Worm (Caenorhabditis elegans) whole organism, mixed stage, embryonic: Measurements from ENCODE around the gene idpc-3.
A peak's percentile ranks its signal among the peaks of the same experiment; 100 is the strongest.

Experiments
- M03D4.4 ChIP-seq: sonication (generic microtip); optimal IDR thresholded peaks from 2 replicates; lab custom pipeline; 2017; ENCODE audit warnings: mild to moderate bottlenecking, missing genetic modification characterization, missing compliant biosample characterization
- bed-3 ChIP-seq: fragments of 200-800 bp; sonication (Bioruptor generic); optimal IDR thresholded peaks from 3 replicates; lab custom pipeline; 2018; ENCODE audit warnings: mild to moderate bottlenecking, missing genetic modification characterization, moderate library complexity, missing compliant biosample characterization
- blmp-1 ChIP-seq: fragments of 150-350 bp; optimal IDR thresholded peaks from 2 replicates; lab custom pipeline; 2014; ENCODE audit warnings: missing biosample characterization, missing genetic modification characterization
- ceh-39 ChIP-seq: fragments of 150-350 bp; optimal IDR thresholded peaks from 2 replicates; lab custom pipeline; 2014; ENCODE audit warnings: missing biosample characterization, missing genetic modification characterization
- ceh-43 ChIP-seq: fragments of 200-800 bp; sonication (Bioruptor generic); optimal IDR thresholded peaks from 2 replicates; lab custom pipeline; 2018; ENCODE audit warnings: mild to moderate bottlenecking, missing genetic modification characterization, moderate library complexity, missing compliant biosample characterization
- ceh-83 ChIP-seq: fragments of 200-800 bp; sonication (Bioruptor generic); optimal IDR thresholded peaks from 2 replicates; lab custom pipeline; 2018; ENCODE audit warnings: mild to moderate bottlenecking, missing genetic modification characterization, missing compliant biosample characterization
- ces-1 ChIP-seq: fragments of 150-350 bp; optimal IDR thresholded peaks from 2 replicates; lab custom pipeline; 2014; ENCODE audit warnings: missing biosample characterization, missing genetic modification reagents, missing genetic modification characterization
- cnd-1 ChIP-seq: fragments of 200-800 bp; sonication (Bioruptor generic); optimal IDR thresholded peaks from 2 replicates; lab custom pipeline; 2018; ENCODE audit warnings: mild to moderate bottlenecking, missing genetic modification characterization, missing compliant biosample characterization
- drap-1 ChIP-seq: fragments of 200-800 bp; sonication (Bioruptor generic); optimal IDR thresholded peaks from 3 replicates; lab custom pipeline; 2018; ENCODE audit warnings: mild to moderate bottlenecking, missing genetic modification characterization, missing compliant biosample characterization
- flh-1 ChIP-seq: fragments of 200-800 bp; sonication (Bioruptor generic); optimal IDR thresholded peaks from 2 replicates; lab custom pipeline; 2018; ENCODE audit warnings: mild to moderate bottlenecking, missing genetic modification characterization, moderate library complexity, missing compliant biosample characterization
- lin-13 ChIP-seq: fragments of 150-350 bp; optimal IDR thresholded peaks from 2 replicates; lab custom pipeline; 2014; ENCODE audit warnings: missing biosample characterization, missing genetic modification characterization
- lin-32 ChIP-seq: fragments of 200-800 bp; sonication (Bioruptor generic); optimal IDR thresholded peaks from 2 replicates; lab custom pipeline; 2018; ENCODE audit warnings: mild to moderate bottlenecking, missing genetic modification characterization, missing compliant biosample characterization
- lsy-2 ChIP-seq: fragments of 150-350 bp; optimal IDR thresholded peaks from 2 replicates; lab custom pipeline; 2014; ENCODE audit warnings: missing biosample characterization, missing genetic modification characterization
- mab-5 ChIP-seq: fragments of 150-350 bp; optimal IDR thresholded peaks from 2 replicates; lab custom pipeline; 2014; ENCODE audit warnings: missing biosample characterization, missing genetic modification characterization
- mep-1 ChIP-seq: fragments of 150-350 bp; optimal IDR thresholded peaks from 2 replicates; lab custom pipeline; 2017; ENCODE audit warnings: missing biosample characterization, missing genetic modification reagents, missing genetic modification characterization, inconsistent platforms
- mls-2 ChIP-seq: sonication (generic microtip); optimal IDR thresholded peaks from 2 replicates; lab custom pipeline; 2016; ENCODE audit warnings: mild to moderate bottlenecking, missing genetic modification characterization, moderate library complexity, missing compliant biosample characterization
- nhr-12 ChIP-seq: fragments of 150-350 bp; optimal IDR thresholded peaks from 2 replicates; lab custom pipeline; 2014; ENCODE audit warnings: missing biosample characterization, missing genetic modification characterization
- nhr-2 ChIP-seq: fragments of 150-350 bp; optimal IDR thresholded peaks from 2 replicates; lab custom pipeline; 2014; ENCODE audit warnings: missing biosample characterization, missing genetic modification characterization
- nhr-237 ChIP-seq: fragments of 150-350 bp; optimal IDR thresholded peaks from 2 replicates; lab custom pipeline; 2014; ENCODE audit warnings: missing biosample characterization, missing genetic modification characterization
- nhr-28 ChIP-seq: fragments of 150-350 bp; optimal IDR thresholded peaks from 2 replicates; lab custom pipeline; 2014; ENCODE audit warnings: missing biosample characterization, missing genetic modification characterization
- nhr-76 ChIP-seq: sonication (generic microtip); optimal IDR thresholded peaks from 2 replicates; lab custom pipeline; 2017; ENCODE audit warnings: missing biosample characterization, missing genetic modification characterization
- pha-4 ChIP-seq: fragments of 150-350 bp; optimal IDR thresholded peaks from 2 replicates; lab custom pipeline; 2018; ENCODE audit warnings: missing biosample characterization, missing genetic modification reagents, missing genetic modification characterization
- sem-2 ChIP-seq: fragments of 200-800 bp; sonication (Bioruptor generic); optimal IDR thresholded peaks from 2 replicates; lab custom pipeline; 2018; ENCODE audit warnings: mild to moderate bottlenecking, missing genetic modification characterization, missing compliant biosample characterization
- snpc-4 ChIP-seq: fragments of 150-350 bp; optimal IDR thresholded peaks from 2 replicates; lab custom pipeline; 2014; ENCODE audit warnings: missing biosample characterization, missing genetic modification characterization
- sptf-1 ChIP-seq: sonication (generic microtip); optimal IDR thresholded peaks from 2 replicates; lab custom pipeline; 2017; ENCODE audit warnings: mild to moderate bottlenecking, missing genetic modification characterization, moderate library complexity, missing compliant biosample characterization
- unc-120 ChIP-seq: sonication (generic microtip); optimal IDR thresholded peaks from 2 replicates; lab custom pipeline; 2017; ENCODE audit warnings: missing genetic modification characterization, missing compliant biosample characterization; ENCODE audit not compliant: poor library complexity, severe bottlenecking
- unc-39 ChIP-seq: fragments of 150-350 bp; optimal IDR thresholded peaks from 2 replicates; lab custom pipeline; 2014; ENCODE audit warnings: missing biosample characterization, missing genetic modification characterization
- unc-62 ChIP-seq: fragments of 150-350 bp; optimal IDR thresholded peaks from 2 replicates; lab custom pipeline; 2014; ENCODE audit warnings: missing biosample characterization, missing genetic modification reagents, missing genetic modification characterization
- zip-8 ChIP-seq: fragments of 150-350 bp; optimal IDR thresholded peaks from 2 replicates; lab custom pipeline; 2014; ENCODE audit warnings: missing biosample characterization, missing genetic modification characterization
- ztf-11 ChIP-seq: fragments of 150-350 bp; optimal IDR thresholded peaks from 2 replicates; lab custom pipeline; 2014; ENCODE audit warnings: missing biosample characterization, missing genetic modification characterization

Gene idpc-3

DNA sequence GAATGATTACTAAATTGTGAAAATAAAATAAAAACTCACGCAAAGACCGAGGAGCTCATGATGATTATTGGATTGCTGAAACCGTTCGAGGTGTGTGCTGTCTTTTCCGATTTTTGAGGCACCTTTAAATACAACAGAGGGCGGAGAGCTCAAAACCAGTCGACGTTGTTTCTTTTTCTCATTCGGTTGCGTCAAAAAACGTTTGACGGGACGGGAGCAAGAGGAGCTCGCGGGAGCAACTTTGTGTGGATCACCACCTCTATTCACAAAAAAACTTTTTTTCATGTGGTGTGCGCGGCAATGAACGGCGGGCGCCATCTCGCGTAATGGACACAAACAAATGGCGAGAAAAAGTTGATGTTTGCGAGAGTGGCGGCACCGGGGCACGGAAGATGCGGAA, at the start of gene idpc-3:
TSS of gene idpc-3 (minus strand) at position 101 of the 400 bp plus-strand sequence.
- TF ChIP-seq mls-2: no peak
- no peak for TF ChIP-seq unc-62 (GFP tag; lab: Kevin White, UChicago)
- TF ChIP-seq nhr-12 (tag; lab: Kevin White, UChicago): no peak
- no peak for TF ChIP-seq nhr-76 (tag; lab: Kevin White, UChicago)
- no peak for TF ChIP-seq sem-2 (GFP tag; lab: Kevin White, UChicago)
- no peak for TF ChIP-seq drap-1
- no peak for TF ChIP-seq blmp-1 (tag; lab: Kevin White, UChicago)
- TF ChIP-seq nhr-28: no peak
- no peak for TF ChIP-seq ces-1 (GFP tag; lab: Kevin White, UChicago)
- TF ChIP-seq unc-120 (tag; lab: Kevin White, UChicago): no peak
- no peak for TF ChIP-seq nhr-237 (tag; lab: Kevin White, UChicago)
- TF ChIP-seq unc-39 (tag; lab: Kevin White, UChicago): no peak
- TF ChIP-seq, all 35 proteins: peak for 0

DNA sequence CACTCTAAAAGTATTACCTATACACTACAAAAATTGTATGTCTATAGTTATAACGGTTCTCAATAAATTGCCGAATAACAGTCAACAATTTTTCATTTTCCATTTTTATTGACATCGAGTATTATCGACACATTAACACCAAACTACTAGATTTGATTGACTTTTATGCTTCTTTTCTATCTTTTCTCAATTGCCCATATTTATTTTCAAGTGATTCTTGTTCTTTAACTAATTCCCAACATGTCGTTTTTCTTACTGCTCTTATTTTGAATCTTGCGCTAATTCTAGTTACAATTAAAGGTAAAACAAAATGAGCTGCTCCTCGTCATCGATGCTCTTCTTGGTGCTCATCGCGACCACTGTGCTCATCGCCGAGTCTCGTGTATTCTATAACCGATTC, 49.0 kb upstream of the idpc-3 start, which contains the start of gene cthd-1:
TSS of gene cthd-1 (plus strand) at position 301 of the 400 bp plus-strand sequence.
- TF ChIP-seq M03D4.4 (tag; lab: Kevin White, UChicago): no peak
- no peak for TF ChIP-seq nhr-237 (tag; lab: Kevin White, UChicago)
- TF ChIP-seq mep-1 (tag; lab: Kevin White, UChicago): no peak
- TF ChIP-seq zip-8 (tag; lab: Kevin White, UChicago): no peak
- TF ChIP-seq unc-62 (GFP tag; lab: Kevin White, UChicago): no peak
- no peak for TF ChIP-seq lin-13
- no peak for TF ChIP-seq bed-3
- no peak for TF ChIP-seq ztf-11

DNA sequence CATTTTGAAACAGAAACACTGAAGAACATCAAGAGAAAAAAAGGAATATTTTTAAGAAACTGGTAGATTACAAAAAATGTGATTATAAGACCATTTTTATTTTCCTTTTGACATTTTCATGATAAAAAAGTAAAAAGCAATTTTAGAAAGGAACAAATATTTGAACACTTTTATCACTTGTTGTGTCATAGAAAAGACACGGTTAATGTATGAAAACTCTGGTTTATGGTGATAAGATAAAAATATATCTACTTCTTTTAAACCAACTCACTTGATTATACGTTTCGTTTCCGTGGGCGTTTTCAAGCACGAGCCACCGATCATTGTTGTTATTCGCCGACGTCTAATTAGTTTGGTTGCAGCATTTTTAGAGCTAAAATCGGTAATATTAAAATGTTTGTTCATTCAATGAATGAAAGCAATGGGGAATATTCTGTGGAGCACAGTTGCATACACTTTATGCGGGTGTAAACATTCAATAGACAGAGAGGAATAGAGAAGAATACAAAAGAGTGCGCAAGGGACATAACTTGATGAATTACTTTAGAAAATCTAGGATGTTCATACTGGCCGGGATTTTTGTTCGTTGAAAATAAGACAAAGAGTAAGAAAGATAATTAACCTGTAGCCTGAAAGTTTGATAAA, 44.3 kb upstream of the idpc-3 start, which contains the start of gene sulp-8:
TSS of gene sulp-8 (minus strand) at position 469 of the 645 bp plus-strand sequence.
- TF ChIP-seq flh-1: no peak
- TF ChIP-seq cnd-1 (tag; lab: Kevin White, UChicago): no peak
- no peak for TF ChIP-seq ces-1 (GFP tag; lab: Kevin White, UChicago)
- no peak for TF ChIP-seq nhr-2 (tag; lab: Kevin White, UChicago)
- TF ChIP-seq blmp-1 (tag; lab: Kevin White, UChicago): no peak
- TF ChIP-seq mls-2: no peak
- no peak for TF ChIP-seq ceh-43 (GFP tag; lab: Kevin White, UChicago)
- peak; percentile 57 for TF ChIP-seq pha-4 (tag; lab: Kevin White, UChicago)
- TF ChIP-seq, all 35 proteins: peak for 1

DNA sequence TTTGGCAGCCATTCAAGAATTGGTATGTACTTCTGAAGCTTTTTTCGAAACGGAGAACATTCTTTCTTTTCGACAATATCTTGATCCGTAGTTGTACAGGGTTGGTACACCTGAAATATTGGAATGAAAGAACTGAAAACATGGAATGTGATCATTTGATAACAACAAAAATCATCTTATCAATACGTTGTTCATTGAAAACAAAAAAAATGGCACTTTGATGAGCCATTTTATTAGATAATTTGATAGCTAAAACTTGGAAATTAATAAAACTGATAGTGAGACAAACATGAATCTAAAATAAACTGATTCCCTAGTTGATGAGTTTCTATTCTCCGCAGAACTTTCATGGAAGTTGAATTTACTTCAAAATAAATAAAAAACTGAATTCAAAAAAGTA, 43.5 kb upstream of the idpc-3 start:
- TF ChIP-seq sem-2 (GFP tag; lab: Kevin White, UChicago): no peak
- TF ChIP-seq lin-13: no peak
- TF ChIP-seq nhr-12 (tag; lab: Kevin White, UChicago): no peak

DNA sequence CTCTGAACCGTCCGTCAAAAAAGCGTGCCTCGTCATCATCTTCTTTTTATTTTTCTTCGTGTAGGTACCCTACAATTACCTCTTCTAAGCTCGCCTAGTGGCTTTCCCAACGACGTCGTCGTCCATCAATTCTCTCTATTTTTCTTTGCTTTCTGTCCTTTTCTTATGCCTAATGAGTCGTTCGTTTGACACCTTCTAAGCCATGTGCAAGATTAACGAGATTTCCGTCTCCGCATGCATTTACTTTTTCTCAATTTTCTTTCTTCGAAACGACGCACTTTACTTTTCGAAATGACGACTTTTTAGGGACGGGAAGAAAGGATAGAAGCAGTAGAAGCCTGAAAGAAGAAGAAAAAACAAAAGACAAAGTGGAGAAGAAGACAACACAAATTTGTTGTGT, 37.4 kb upstream of the idpc-3 start, which contains the start of gene ZK287.1:
TSS of gene ZK287.1 (plus strand) at position 301 of the 400 bp plus-strand sequence.
- TF ChIP-seq ces-1 (GFP tag; lab: Kevin White, UChicago) (peak; percentile 62), ceh-83 (no peak)

DNA sequence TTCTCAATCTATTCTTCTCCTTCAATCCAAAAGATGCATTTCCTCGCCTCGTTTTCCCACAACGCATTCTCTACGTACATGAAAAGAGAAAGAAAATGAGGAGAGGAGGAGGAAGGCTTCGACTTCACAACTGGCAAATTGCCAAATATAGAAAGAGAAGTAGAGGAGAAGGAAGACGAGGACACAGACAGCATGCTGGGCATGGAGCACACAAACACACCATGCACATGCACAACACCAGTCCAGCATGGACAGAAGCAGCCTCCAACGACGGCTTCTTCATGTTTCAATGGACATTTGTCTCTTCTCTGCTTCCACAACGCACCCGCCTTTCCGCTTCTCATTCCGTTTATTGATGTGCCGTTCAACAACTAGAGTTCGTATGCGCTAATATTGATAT, 35.6 kb upstream of the idpc-3 start:
- TF ChIP-seq ces-1 (GFP tag; lab: Kevin White, UChicago) (peak; percentile 65), mep-1 (tag; lab: Kevin White, UChicago) (peak; percentile 32), unc-39 (tag; lab: Kevin White, UChicago) (peak; percentile 38), lsy-2 (tag; lab: Kevin White, UChicago) (peak; percentile 10), ceh-43 (GFP tag; lab: Kevin White, UChicago) (no peak)

DNA sequence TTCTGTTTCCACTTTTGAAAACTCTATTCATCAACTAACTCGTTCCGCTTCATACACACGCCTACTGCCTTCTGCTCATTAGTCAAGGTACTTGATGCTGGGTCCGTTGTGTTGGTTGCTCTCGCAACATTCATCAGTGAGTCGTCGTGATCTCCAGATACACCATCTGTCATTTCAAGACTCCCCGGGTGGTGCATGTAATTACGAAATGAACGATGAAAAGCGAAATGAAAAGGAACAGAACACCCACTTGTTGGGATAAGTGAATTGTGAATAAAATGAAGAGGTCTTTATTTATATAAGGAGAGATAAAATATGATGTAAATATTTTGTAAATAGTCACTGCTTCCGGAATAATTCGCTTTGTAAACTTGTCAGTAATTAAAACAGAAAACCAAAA, 34.9 kb upstream of the idpc-3 start:
- TF ChIP-seq mep-1 (tag; lab: Kevin White, UChicago): no peak
- TF ChIP-seq lsy-2 (tag; lab: Kevin White, UChicago): no peak
- no peak for TF ChIP-seq ceh-39 (tag; lab: Kevin White, UChicago)
- peak; percentile 76 for TF ChIP-seq ces-1 (GFP tag; lab: Kevin White, UChicago)
- peak; percentile 85 for TF ChIP-seq cnd-1 (tag; lab: Kevin White, UChicago)
- no peak for TF ChIP-seq zip-8 (tag; lab: Kevin White, UChicago)
- peak; percentile 8 for TF ChIP-seq lin-32
- no peak for TF ChIP-seq unc-62 (GFP tag; lab: Kevin White, UChicago)
- no peak for TF ChIP-seq blmp-1 (tag; lab: Kevin White, UChicago)
- TF ChIP-seq mab-5 (tag; lab: Kevin White, UChicago): no peak
- TF ChIP-seq M03D4.4 (tag; lab: Kevin White, UChicago): no peak
- no peak for TF ChIP-seq nhr-12 (tag; lab: Kevin White, UChicago)
- TF ChIP-seq sptf-1 (tag; lab: Kevin White, UChicago): no peak
- no peak for TF ChIP-seq sem-2 (GFP tag; lab: Kevin White, UChicago)
- TF ChIP-seq ztf-11: no peak
- TF ChIP-seq snpc-4 (tag; lab: Kevin White, UChicago): no peak
